Worm (Caenorhabditis elegans) whole organism, midembryonic: ENCODE results near the gene hecw-1.

ENCODE experiments used
- T22C8.4 ChIP-seq: fragments of 200-800 bp; sonication (Bioruptor generic); IDR thresholded peaks from 2 replicates; pipeline ENCODE4 v1.3.6; 2022; ENCODE audit warnings: missing genetic modification characterization, missing compliant biosample characterization
- cog-1 ChIP-seq: sonication (generic microtip); optimal IDR thresholded peaks from 2 replicates; lab custom pipeline; 2016; ENCODE audit warnings: missing genetic modification characterization, missing compliant biosample characterization
- flt-1 ChIP-seq: fragments of 200-800 bp; sonication (Bioruptor generic); IDR thresholded peaks from 2 replicates; pipeline ENCODE4 v1.3.6; 2022; ENCODE audit warnings: missing genetic modification characterization, missing compliant biosample characterization
- klf-2 ChIP-seq: fragments of 200-800 bp; sonication (Bioruptor generic); conservative IDR thresholded peaks from 2 replicates; pipeline ENCODE4 v1.3.6; 2022; ENCODE audit warnings: missing genetic modification reagents, missing genetic modification characterization, missing compliant biosample characterization
- med-1 ChIP-seq: sonication (generic microtip); optimal IDR thresholded peaks from 2 replicates; lab custom pipeline; 2017; ENCODE audit warnings: missing genetic modification characterization, mild to moderate bottlenecking, missing compliant biosample characterization, antibody characterized with exemption, missing genetic modification reagents; ENCODE audit not compliant: insufficient read depth
- ref-1 ChIP-seq: fragments of 200-800 bp; sonication (Bioruptor generic); conservative IDR thresholded peaks from 2 replicates; pipeline ENCODE4 v1.3.6; 2022; ENCODE audit warnings: missing genetic modification reagents, missing genetic modification characterization, missing compliant biosample characterization
- ztf-23 ChIP-seq: fragments of 200-800 bp; sonication (Bioruptor generic); IDR thresholded peaks from 2 replicates; pipeline ENCODE4 v1.3.6; 2022; ENCODE audit warnings: missing genetic modification reagents, missing genetic modification characterization, missing compliant biosample characterization
- ztf-29 ChIP-seq: fragments of 200-800 bp; sonication (Bioruptor generic); IDR thresholded peaks from 2 replicates; pipeline ENCODE4 v1.3.6; 2022; ENCODE audit warnings: missing genetic modification reagents, missing genetic modification characterization, missing compliant biosample characterization

DNA sequence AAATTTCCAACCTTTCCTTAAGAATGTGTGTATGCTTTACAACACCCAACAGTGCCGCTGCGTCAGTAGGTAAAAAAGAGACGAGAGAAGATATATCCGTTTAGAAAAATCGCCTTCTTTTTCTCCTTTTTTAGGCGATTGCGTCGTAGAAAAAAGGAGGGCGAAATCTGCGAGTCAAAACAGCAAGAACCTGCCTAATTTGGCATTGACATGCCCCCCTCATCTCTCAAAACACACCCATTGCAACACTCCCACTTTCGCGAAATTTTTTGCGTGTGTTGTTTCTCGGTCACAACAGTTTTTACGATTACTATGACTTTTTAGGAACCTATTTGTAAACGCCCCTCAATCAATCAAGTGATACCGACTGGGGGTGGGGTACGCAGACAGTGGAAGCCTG is 38.1 kb downstream of the hecw-1 start:
- TF ChIP-seq flt-1 (GFP tag; lab: Robert Waterston, UW) (no peak), ref-1 (no peak), T22C8.4 (GFP tag; lab: Robert Waterston, UW) (no peak), klf-2 (GFP tag; lab: Robert Waterston, UW) (no peak), ztf-29 (no peak), ztf-23 (GFP tag; lab: Robert Waterston, UW) (no peak), cog-1 (no peak), med-1 (GFP tag; lab: Kevin White, UChicago) (no peak)
